Worm (Caenorhabditis elegans): ENCODE data around the gene T19D7.5.

Gene T19D7.5

ce11 chrX:621190-621589 is 44.8 kb downstream of the T19D7.5 start, which contains the start of gene unc-96:
unc-96 (minus strand) TSS chrX:621290.
- TF ChIP-seq ceh-16 (tag; optimal IDR thresholded peaks at IDR 0.05), result no peak
- TF ChIP-seq blmp-1 (tag; optimal IDR thresholded peaks at IDR 0.05; ENCODE audit: insufficient read depth), result no peak
- no peak for TF ChIP-seq sem-4 (tag; optimal IDR thresholded peaks at IDR 0.05)
- no peak for TF ChIP-seq unc-62 (GFP tag; optimal IDR thresholded peaks at IDR 0.05)
- no peak for TF ChIP-seq mab-5 (tag; optimal IDR thresholded peaks at IDR 0.05)
- TF ChIP-seq alr-1 (tag; optimal IDR thresholded peaks at IDR 0.05), result no peak
- TF ChIP-seq nhr-12 (tag; optimal IDR thresholded peaks at IDR 0.05), result no peak
- TF ChIP-seq nhr-237 (tag; optimal IDR thresholded peaks at IDR 0.05), result no peak
- TF ChIP-seq snpc-4 (tag; optimal IDR thresholded peaks at IDR 0.05), result no peak
- no peak for TF ChIP-seq nhr-77 (tag; optimal IDR thresholded peaks at IDR 0.05)
- no peak for TF ChIP-seq skn-1 (tag; optimal IDR thresholded peaks at IDR 0.05)
- TF ChIP-seq lin-13 (GFP tag; optimal IDR thresholded peaks at IDR 0.05), result no peak
- TF ChIP-seq elt-3 (tag; optimal IDR thresholded peaks at IDR 0.05), result no peak
- TF ChIP-seq unc-55 (GFP tag; optimal IDR thresholded peaks at IDR 0.05), result no peak
- TF ChIP-seq lsy-2 (tag; optimal IDR thresholded peaks at IDR 0.05), result no peak
- TF ChIP-seq R02D3.7 (tag; optimal IDR thresholded peaks at IDR 0.05), result no peak
- no peak for TF ChIP-seq peb-1 (tag; optimal IDR thresholded peaks at IDR 0.05)
- TF ChIP-seq sma-3 (GFP tag; optimal IDR thresholded peaks at IDR 0.05), result no peak

- TF ChIP-seq F13H6.1 (tag; optimal IDR thresholded peaks at IDR 0.05) (peak; percentile 34), nhr-25 (tag; optimal IDR thresholded peaks at IDR 0.05) (no peak), ztf-11 (tag; optimal IDR thresholded peaks at IDR 0.05) (no peak)
Observed at ce11 chrX:617730-618129, 48.3 kb downstream of the T19D7.5 start.

Measured in whole organism, L2 larva.